Fruit fly (Drosophila melanogaster): ENCODE results near the gene Vps45.

DNA sequence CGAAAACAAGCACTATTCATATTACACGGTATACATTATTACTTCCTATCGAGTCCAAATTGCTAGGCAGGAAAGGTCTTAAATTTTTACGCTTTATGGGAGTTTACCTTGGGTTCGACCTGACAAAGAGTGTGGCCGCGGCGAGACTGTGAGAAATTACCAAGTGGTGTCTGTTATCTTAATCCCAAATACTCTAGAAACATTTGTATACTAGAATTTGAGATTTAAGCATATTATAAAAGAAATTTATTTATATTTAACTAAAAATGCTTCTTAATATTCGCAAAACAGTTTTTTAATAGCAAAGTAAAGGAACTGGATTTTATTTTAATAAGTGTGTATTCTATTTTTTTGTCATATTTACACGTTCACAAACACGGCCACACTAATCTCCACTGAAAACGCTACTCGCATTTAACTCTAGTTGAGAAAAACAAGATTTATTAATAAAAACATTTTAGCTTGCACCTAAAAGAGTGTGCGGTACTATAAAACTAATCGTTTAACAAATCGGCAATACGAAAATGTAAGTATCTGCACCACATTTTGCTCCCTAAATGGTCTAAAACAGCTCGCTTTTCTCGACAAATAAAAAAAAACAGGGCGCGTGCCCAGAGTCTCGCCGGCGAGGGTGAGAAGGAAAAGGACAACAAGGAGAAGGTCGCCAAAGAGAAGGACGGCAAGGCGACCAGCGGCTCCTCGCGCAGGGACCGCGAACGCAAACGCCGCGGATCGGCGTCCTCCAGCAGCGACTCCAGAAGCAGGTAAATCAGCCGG lies 11.9 kb upstream of the Vps45 start, which contains the start of the genes mura and RnpS1:
- TF ChIP-seq Blimp-1 (GFP tag; optimal IDR thresholded peaks at IDR 0.05): no peak
- TF ChIP-seq Hr38 (GFP tag; optimal IDR thresholded peaks at IDR 0.05): no peak
- peak; percentile 67 for TF ChIP-seq fkh (GFP tag; optimal IDR thresholded peaks at IDR 0.05)
- no peak for TF ChIP-seq Gug (GFP tag; IDR thresholded peaks at IDR 0.05)
- TF ChIP-seq CG4318 (GFP tag; optimal IDR thresholded peaks at IDR 0.05): no peak
- TF ChIP-seq Sox15 (GFP tag; optimal IDR thresholded peaks at IDR 0.05): no peak
- no peak for TF ChIP-seq CG10669 (GFP tag; optimal IDR thresholded peaks at IDR 0.05)
- no peak for TF ChIP-seq Lpt (GFP tag; optimal IDR thresholded peaks at IDR 0.05)
- TF ChIP-seq Eip93F (GFP tag; optimal IDR thresholded peaks at IDR 0.05): no peak

Data from whole organism, prepupa.